Fruit fly (Drosophila melanogaster) Kc167 (cell line): ENCODE data around the gene Set8.

Experiments used
- Myc ChIP-seq: fragments of >200 bp; optimal IDR thresholded peaks from 2 replicates; lab custom pipeline; 2017; ENCODE audit warnings: missing external identifiers
- Sin3A ChIP-seq: fragments of >200 bp; optimal IDR thresholded peaks from 2 replicates; lab custom pipeline; 2018; ENCODE audit warnings: missing external identifiers
- h ChIP-seq: fragments of >200 bp; optimal IDR thresholded peaks from 3 replicates; lab custom pipeline; 2018; ENCODE audit warnings: missing external identifiers
- insv ChIP-seq: fragments of >200 bp; optimal IDR thresholded peaks from 3 replicates; lab custom pipeline; 2018; ENCODE audit warnings: missing external identifiers
- psq ChIP-seq: fragments of >200 bp; optimal IDR thresholded peaks from 2 replicates; lab custom pipeline; 2017; ENCODE audit warnings: missing external identifiers
- ttk ChIP-seq: sonication (Bioruptor generic); optimal IDR thresholded peaks from 2 replicates; lab custom pipeline; 2017; ENCODE audit warnings: missing external identifiers

The Set8 gene

dm6 chr3R:14285059-14285953, 30.5 kb upstream of the Set8 start:
- TF ChIP-seq Sin3A (lab: Kevin White, UChicago) = no peak
- no peak for TF ChIP-seq psq (lab: Kevin White, UChicago)
- TF ChIP-seq insv (lab: Kevin White, UChicago) = no peak

DNA sequence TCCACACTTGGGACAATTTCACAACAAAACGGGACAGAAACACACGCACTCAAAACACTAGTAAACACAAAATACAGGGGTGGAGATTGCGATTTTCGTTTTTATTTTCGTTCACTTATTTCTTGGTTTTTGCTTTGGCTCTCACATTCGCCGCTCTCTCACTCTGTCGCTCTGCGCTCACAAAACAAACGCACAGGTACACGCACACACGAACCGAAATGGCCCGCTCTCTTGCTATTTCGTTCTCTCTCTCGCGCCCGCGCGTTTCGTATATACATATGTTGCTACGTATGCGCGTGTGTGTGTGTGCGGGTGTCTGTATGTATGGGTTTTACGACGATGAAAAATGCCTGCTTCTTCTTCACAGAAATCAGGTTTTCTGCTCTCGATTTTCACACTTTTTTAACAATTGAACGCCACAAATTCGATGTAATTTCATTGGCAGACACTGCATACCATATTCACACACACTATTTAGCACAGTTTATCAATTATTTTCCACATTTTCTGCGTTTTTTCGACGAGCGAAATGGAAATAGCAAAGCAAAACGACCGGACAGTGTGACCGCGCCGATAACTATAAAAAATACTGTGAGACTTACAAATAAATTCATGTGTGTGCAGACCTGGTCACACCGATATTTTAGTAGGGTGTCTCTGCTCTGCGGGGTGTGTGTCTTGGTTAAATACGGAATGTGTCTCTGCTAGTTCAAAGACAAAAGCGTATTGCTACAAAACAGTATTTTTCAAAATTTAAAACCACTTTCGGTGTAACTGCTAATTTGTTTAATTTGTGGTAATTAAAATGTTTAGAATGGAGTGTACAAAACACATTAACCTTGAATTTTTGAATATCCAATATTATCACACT, 29.3 kb upstream of the Set8 start, which contains the start of gene trx:
Gene trx (minus strand): TSS at position 584 of the 871 bp plus-strand sequence.
- no peak for TF ChIP-seq insv (lab: Kevin White, UChicago)
- TF ChIP-seq ttk (lab: Kevin White, UChicago) = no peak
- TF ChIP-seq psq (lab: Kevin White, UChicago) = no peak
- no peak for TF ChIP-seq h
- TF ChIP-seq Sin3A (lab: Kevin White, UChicago) = no peak
- TF ChIP-seq Myc = no peak

- TF ChIP-seq Myc (no peak), psq (lab: Kevin White, UChicago) (no peak), insv (lab: Kevin White, UChicago) (no peak), Sin3A (lab: Kevin White, UChicago) (no peak), ttk (lab: Kevin White, UChicago) (no peak), h (no peak)
Observed at dm6 chr3R:14287980-14288379, 27.9 kb upstream of the Set8 start.

dm6 chr3R:14288669-14289383, 27.0 kb upstream of the Set8 start, which contains the start of gene red:
red (plus strand) TSS chr3R:14289071.
- no peak for TF ChIP-seq insv (lab: Kevin White, UChicago)
- TF ChIP-seq ttk (lab: Kevin White, UChicago) = no peak
- TF ChIP-seq Myc = no peak
- TF ChIP-seq psq (lab: Kevin White, UChicago) = no peak
- TF ChIP-seq Sin3A (lab: Kevin White, UChicago) = no peak
- no peak for TF ChIP-seq h

- no peak for TF ChIP-seq psq (lab: Kevin White, UChicago)
- TF ChIP-seq Sin3A (lab: Kevin White, UChicago) = no peak
- no peak for TF ChIP-seq ttk (lab: Kevin White, UChicago)
- TF ChIP-seq h = no peak
- no peak for TF ChIP-seq Myc
- TF ChIP-seq insv (lab: Kevin White, UChicago) = no peak
Observed at dm6 chr3R:14289958-14290835, 25.6 kb upstream of the Set8 start.

- no peak for TF ChIP-seq psq (lab: Kevin White, UChicago)
- TF ChIP-seq ttk (lab: Kevin White, UChicago) = no peak
- TF ChIP-seq Sin3A (lab: Kevin White, UChicago) = no peak
- no peak for TF ChIP-seq Myc
- TF ChIP-seq h = no peak
- no peak for TF ChIP-seq insv (lab: Kevin White, UChicago)
Observed at dm6 chr3R:14291431-14291830, 24.4 kb upstream of the Set8 start.

DNA sequence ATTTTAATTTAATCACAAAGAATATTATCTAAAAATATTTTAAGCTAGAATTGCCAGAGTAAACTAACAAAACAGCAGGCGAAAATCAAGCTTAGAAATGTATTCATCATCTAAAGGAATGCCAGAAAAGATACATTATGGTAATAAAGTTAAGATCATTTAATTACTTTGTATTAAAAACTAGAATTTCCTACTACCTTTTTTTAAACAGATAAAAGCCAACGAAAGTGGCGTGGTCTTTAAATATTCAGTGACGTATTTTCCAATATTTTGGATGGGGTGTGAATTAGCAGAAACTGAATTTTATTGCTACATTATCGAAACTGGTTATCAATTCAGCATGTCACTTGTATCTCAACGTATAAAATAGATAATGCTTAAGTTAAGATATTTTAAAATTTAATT, 23.5 kb upstream of the Set8 start:
- no peak for TF ChIP-seq Myc
- no peak for TF ChIP-seq ttk (lab: Kevin White, UChicago)
- no peak for TF ChIP-seq insv (lab: Kevin White, UChicago)
- TF ChIP-seq h = no peak
- no peak for TF ChIP-seq Sin3A (lab: Kevin White, UChicago)
- no peak for TF ChIP-seq psq (lab: Kevin White, UChicago)

DNA sequence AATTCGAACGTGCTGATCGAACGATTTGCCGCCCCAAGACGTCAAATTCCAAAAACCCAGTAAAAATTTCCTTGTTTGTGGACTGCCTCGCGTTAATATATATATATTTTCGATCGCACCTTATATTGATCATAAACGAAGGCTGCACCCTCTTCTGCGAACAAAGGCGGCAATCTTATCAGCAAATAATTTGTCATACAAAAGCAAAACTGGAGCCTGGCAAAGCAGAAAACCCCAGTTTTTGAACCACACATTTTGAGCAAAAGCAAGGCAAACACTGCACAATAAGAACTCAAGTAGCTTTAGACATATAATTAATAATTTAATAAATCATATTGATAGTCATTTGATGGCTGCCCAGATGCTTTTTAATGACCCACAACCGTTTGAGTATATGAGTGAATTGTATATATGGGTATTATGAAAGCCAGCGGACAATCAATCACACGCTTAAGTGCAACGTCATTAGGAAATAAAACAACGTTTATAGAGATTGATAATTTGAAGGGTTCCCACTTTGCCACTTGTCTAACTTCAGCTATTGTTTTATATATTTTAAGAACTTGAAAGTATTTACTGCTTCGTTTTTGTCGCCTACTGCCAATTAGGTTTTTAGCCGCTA, 21.3 kb upstream of the Set8 start:
- TF ChIP-seq psq (lab: Kevin White, UChicago) (no peak), h (no peak), Sin3A (lab: Kevin White, UChicago) (no peak), Myc (no peak), ttk (lab: Kevin White, UChicago) (no peak), insv (lab: Kevin White, UChicago) (no peak)

dm6 chr3R:14296126-14296525, 19.7 kb upstream of the Set8 start:
- no peak for TF ChIP-seq ttk (lab: Kevin White, UChicago)
- no peak for TF ChIP-seq Sin3A (lab: Kevin White, UChicago)
- no peak for TF ChIP-seq insv (lab: Kevin White, UChicago)
- no peak for TF ChIP-seq h
- no peak for TF ChIP-seq psq (lab: Kevin White, UChicago)
- TF ChIP-seq Myc = no peak

DNA sequence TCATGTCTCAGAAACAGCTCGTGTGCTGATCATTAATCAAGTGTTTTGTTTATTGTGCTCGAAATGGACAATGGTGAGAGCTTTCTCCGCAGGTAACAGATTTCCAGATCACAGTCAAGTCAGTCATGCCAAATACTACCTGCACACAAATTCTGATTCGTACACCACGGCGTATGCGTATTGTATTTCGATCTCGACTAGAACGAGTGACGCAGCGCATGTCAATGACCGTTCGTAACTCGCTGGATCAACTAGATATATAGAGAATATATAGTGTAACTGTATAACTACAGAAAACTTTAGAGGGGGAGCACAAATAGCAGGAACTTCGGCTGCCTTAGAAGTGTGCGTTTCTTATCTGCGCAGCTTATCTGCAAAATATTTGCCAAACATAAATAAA, 19.1 kb upstream of the Set8 start:
- TF ChIP-seq h (no peak), insv (lab: Kevin White, UChicago) (no peak), psq (lab: Kevin White, UChicago) (no peak), ttk (lab: Kevin White, UChicago) (no peak), Sin3A (lab: Kevin White, UChicago) (no peak), Myc (no peak)
